Fruit fly (Drosophila melanogaster): ENCODE measurements around the gene CG14419.

Gene CG14419

dm6 chrX:2919742-2920141, 34.0 kb upstream of the CG14419 start, which contains the start of gene CG3588 (continued):
- no peak for TF ChIP-seq CG11294 (GFP tag; IDR thresholded peaks at IDR 0.05)
- no peak for TF ChIP-seq CG34406 (GFP tag; optimal IDR thresholded peaks at IDR 0.05)
- TF ChIP-seq Blimp-1 (GFP tag; optimal IDR thresholded peaks at IDR 0.05), result no peak
- peak; percentile 57 for TF ChIP-seq Eip78C (GFP tag)
- TF ChIP-seq achi (GFP tag; optimal IDR thresholded peaks at IDR 0.05), result no peak
- no peak for TF ChIP-seq CG6854 (GFP tag; optimal IDR thresholded peaks at IDR 0.05)
- TF ChIP-seq CG1621 (tag; optimal IDR thresholded peaks at IDR 0.05), result no peak

dm6 chrX:2918551-2918950, 32.8 kb upstream of the CG14419 start:
- peak; percentile 64 for TF ChIP-seq fkh (GFP tag; optimal IDR thresholded peaks at IDR 0.05)
- TF ChIP-seq vri (GFP tag; optimal IDR thresholded peaks at IDR 0.05), result peak; percentile 6
- no peak for TF ChIP-seq CG6808 (GFP tag; optimal IDR thresholded peaks at IDR 0.05)

- no peak for TF ChIP-seq OdsH (GFP tag; optimal IDR thresholded peaks at IDR 0.05)
- no peak for TF ChIP-seq Ets96B (tag; optimal IDR thresholded peaks at IDR 0.05)
- TF ChIP-seq CG1621 (tag; optimal IDR thresholded peaks at IDR 0.05), result no peak
- TF ChIP-seq CG31627 (GFP tag; optimal IDR thresholded peaks at IDR 0.05), result no peak
- TF ChIP-seq CG3032 (tag; optimal IDR thresholded peaks at IDR 0.05), result no peak
- TF ChIP-seq CG10669 (GFP tag; optimal IDR thresholded peaks at IDR 0.05), result no peak
- no peak for TF ChIP-seq CG3919 (GFP tag; optimal IDR thresholded peaks at IDR 0.05)
- no peak for TF ChIP-seq CG7368 (GFP tag; optimal IDR thresholded peaks at IDR 0.05)
- TF ChIP-seq CG6854 (GFP tag; optimal IDR thresholded peaks at IDR 0.05), result no peak
- no peak for TF ChIP-seq Sox102F (GFP tag; optimal IDR thresholded peaks at IDR 0.05)
- TF ChIP-seq Smox (GFP tag; optimal IDR thresholded peaks at IDR 0.05), result no peak
- TF ChIP-seq Gug (GFP tag; IDR thresholded peaks at IDR 0.05), result no peak
- TF ChIP-seq Eip75B (GFP tag; optimal IDR thresholded peaks at IDR 0.05), result no peak
- TF ChIP-seq Hr38 (GFP tag; optimal IDR thresholded peaks at IDR 0.05), result no peak
- TF ChIP-seq Hr39 (GFP tag; optimal IDR thresholded peaks at IDR 0.05), result no peak
- TF ChIP-seq dsx (GFP tag; optimal IDR thresholded peaks at IDR 0.05; ENCODE audit: poor library complexity, severe bottlenecking), result no peak
- no peak for TF ChIP-seq CG6808 (GFP tag; optimal IDR thresholded peaks at IDR 0.05)
- no peak for TF ChIP-seq lz (GFP tag; optimal IDR thresholded peaks at IDR 0.05)
- TF ChIP-seq eg (GFP tag; IDR thresholded peaks at IDR 0.05), result no peak
- TF ChIP-seq Hr4 (GFP tag; optimal IDR thresholded peaks at IDR 0.05), result no peak
These were observed 29.4 kb upstream of the CG14419 start for dm6 chrX:2915108-2915507.

- TF ChIP-seq Eip75B (GFP tag; optimal IDR thresholded peaks at IDR 0.05) (no peak), svp (GFP tag) (no peak), CG10669 (GFP tag; optimal IDR thresholded peaks at IDR 0.05) (no peak), Eip78C (GFP tag) (peak; percentile 19), ss (GFP tag; optimal IDR thresholded peaks at IDR 0.05) (no peak), Hr39 (GFP tag; optimal IDR thresholded peaks at IDR 0.05) (no peak), CG3919 (GFP tag; optimal IDR thresholded peaks at IDR 0.05) (no peak), CG6163 (GFP tag; IDR thresholded peaks at IDR 0.05) (no peak), achi (GFP tag; optimal IDR thresholded peaks at IDR 0.05) (no peak), CG6276 (GFP tag; optimal IDR thresholded peaks at IDR 0.05) (no peak), vri (GFP tag; optimal IDR thresholded peaks at IDR 0.05) (no peak), lz (GFP tag; optimal IDR thresholded peaks at IDR 0.05) (no peak), CG4318 (GFP tag; optimal IDR thresholded peaks at IDR 0.05) (no peak), Gug (GFP tag; IDR thresholded peaks at IDR 0.05) (no peak), CG11762 (GFP tag; optimal IDR thresholded peaks at IDR 0.05; ENCODE audit: insufficient read depth) (no peak), Ets96B (tag; optimal IDR thresholded peaks at IDR 0.05) (peak; percentile 17), esn (GFP tag; optimal IDR thresholded peaks at IDR 0.05) (no peak), CG31627 (GFP tag; optimal IDR thresholded peaks at IDR 0.05) (no peak), CG3032 (tag; optimal IDR thresholded peaks at IDR 0.05) (peak; percentile 1), fd59A (GFP tag; optimal IDR thresholded peaks at IDR 0.05) (no peak), CG11902 (GFP tag; optimal IDR thresholded peaks at IDR 0.05) (no peak)
These were observed 28.4 kb upstream of the CG14419 start for dm6 chrX:2914091-2914490.
